Worm (Caenorhabditis elegans): ENCODE measurements around the gene nhr-35.

DNA sequence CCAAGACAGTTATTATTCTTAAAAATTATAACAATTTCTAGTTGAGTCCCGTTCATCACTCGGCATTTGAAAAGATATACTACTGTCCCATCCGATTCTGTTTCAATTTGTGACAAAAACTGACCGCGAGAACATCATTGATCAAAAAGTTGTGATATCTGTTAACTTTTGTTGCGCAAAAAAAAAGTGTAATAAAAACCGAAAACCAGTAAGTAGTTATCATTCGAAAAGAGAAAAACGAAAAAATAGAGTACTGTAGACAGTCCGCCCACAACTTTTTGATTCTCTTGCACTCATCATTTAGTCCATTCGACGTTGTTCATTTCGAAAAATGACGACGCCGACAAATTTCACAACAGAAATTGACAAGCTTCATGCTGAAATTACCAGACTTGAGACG is 38.6 kb downstream of the nhr-35 start, which contains the start of gene amt-1:
- TF ChIP-seq ztf-16 (tag; optimal IDR thresholded peaks at IDR 0.05) (no peak), lin-11 (tag; optimal IDR thresholded peaks at IDR 0.05) (no peak), ama-1 (optimal IDR thresholded peaks at IDR 0.05) (no peak), pros-1 (tag; optimal IDR thresholded peaks at IDR 0.05) (no peak), ceh-19 (GFP tag; optimal IDR thresholded peaks at IDR 0.05) (no peak), pag-3 (tag; optimal IDR thresholded peaks at IDR 0.05; ENCODE audit: borderline replicate concordance) (no peak), C08G9.2 (tag; optimal IDR thresholded peaks at IDR 0.05) (no peak), F13H6.1 (tag; optimal IDR thresholded peaks at IDR 0.05) (no peak), pat-9 (tag; optimal IDR thresholded peaks at IDR 0.05) (no peak), unc-55 (GFP tag; optimal IDR thresholded peaks at IDR 0.05) (no peak), nhr-11 (tag; optimal IDR thresholded peaks at IDR 0.05) (no peak)

Data from whole organism, late embryonic.